Worm (Caenorhabditis elegans) whole organism, L4 larva: ENCODE results near the gene R09A8.1.
"Not testable (repeated sequence)": the region's sequence is repeated elsewhere in the genome, so short reads cannot be mapped to it uniquely, and the experiment has no call there.

Experiments used
- F26F4.8 ChIP-seq: fragments of 200-800 bp; sonication (Bioruptor generic); conservative IDR thresholded peaks from 2 replicates; pipeline ENCODE4 v1.3.6; 2022; ENCODE audit warnings: missing genetic modification characterization, missing compliant biosample characterization
- F37D6.2 ChIP-seq: sonication (generic microtip); optimal IDR thresholded peaks from 2 replicates; lab custom pipeline; 2016; ENCODE audit warnings: mild to moderate bottlenecking, missing genetic modification characterization, missing compliant biosample characterization
- Y5F2A.4 ChIP-seq: fragments of 200-800 bp; sonication (Bioruptor generic); optimal IDR thresholded peaks from 2 replicates; lab custom pipeline; 2018; ENCODE audit warnings: mild to moderate bottlenecking, missing genetic modification characterization, missing compliant biosample characterization
- aha-1 ChIP-seq: fragments of 150-350 bp; peaks from one replicate; lab custom pipeline; 2014; ENCODE audit warnings: missing biosample characterization, missing genetic modification characterization
- attf-4 ChIP-seq: sonication (generic microtip); optimal IDR thresholded peaks from 3 replicates; lab custom pipeline; 2017; ENCODE audit warnings: missing biosample characterization, missing genetic modification characterization
- ceh-28 ChIP-seq: fragments of 150-350 bp; optimal IDR thresholded peaks from 2 replicates; lab custom pipeline; 2014; ENCODE audit warnings: missing biosample characterization, missing genetic modification reagents, missing genetic modification characterization
- ceh-82 ChIP-seq: sonication (generic microtip); optimal IDR thresholded peaks from 2 replicates; lab custom pipeline; 2017; ENCODE audit warnings: missing biosample characterization, missing genetic modification characterization
- ces-1 ChIP-seq: fragments of 150-350 bp; sonication (generic microtip); optimal IDR thresholded peaks from 4 replicates; lab custom pipeline; 2014; ENCODE audit warnings: missing biosample characterization, missing genetic modification reagents, missing genetic modification characterization
- cey-2 ChIP-seq: sonication (generic microtip); optimal IDR thresholded peaks from 3 replicates; lab custom pipeline; 2017; ENCODE audit warnings: missing genetic modification characterization, mild to moderate bottlenecking, missing compliant biosample characterization, antibody characterized with exemption, borderline replicate concordance; ENCODE audit not compliant: insufficient read depth
- daf-16 ChIP-seq, 3 experiments: sonication (generic microtip); optimal IDR thresholded peaks; 2 replicates each; lab custom pipeline; 2016 to 2017; ENCODE audit warnings: missing genetic modification characterization in 3 of 3, missing genetic modification reagents in 3 of 3, mild to moderate bottlenecking in 2 of 3, missing compliant biosample characterization in 2 of 3, missing biosample characterization in 1 of 3, moderate library complexity in 1 of 3
- dmd-6 ChIP-seq: fragments of 200-800 bp; sonication (Bioruptor generic); IDR thresholded peaks from 2 replicates; pipeline ENCODE4 v1.3.6; 2022; ENCODE audit warnings: missing genetic modification reagents, missing genetic modification characterization, missing compliant biosample characterization
- dmd-8 ChIP-seq: fragments of 200-800 bp; sonication (Bioruptor generic); IDR thresholded peaks from 2 replicates; pipeline ENCODE4 v1.3.6; 2022; ENCODE audit warnings: missing genetic modification characterization, missing compliant biosample characterization
- duxl-1 ChIP-seq: sonication (generic microtip); optimal IDR thresholded peaks from 2 replicates; lab custom pipeline; 2016; ENCODE audit warnings: mild to moderate bottlenecking, missing genetic modification characterization, moderate library complexity, missing compliant biosample characterization; ENCODE audit not compliant: poor library complexity
- dve-1 ChIP-seq: sonication (generic microtip); optimal IDR thresholded peaks from 2 replicates; lab custom pipeline; 2017; ENCODE audit warnings: antibody characterized with exemption, mild to moderate bottlenecking, missing genetic modification characterization, missing compliant biosample characterization; ENCODE audit not compliant: insufficient read depth
- fkh-10 ChIP-seq: fragments of 150-350 bp; optimal IDR thresholded peaks from 2 replicates; lab custom pipeline; 2014; ENCODE audit warnings: missing biosample characterization, missing genetic modification reagents, missing genetic modification characterization
- hif-1 ChIP-seq, 2 experiments: sonication (generic microtip); optimal IDR thresholded peaks; 2 replicates each; lab custom pipeline; 2016 to 2017; ENCODE audit warnings: missing compliant biosample characterization in 2 of 2, missing genetic modification characterization in 2 of 2, missing genetic modification reagents in 2 of 2, missing genotype in 2 of 2, mild to moderate bottlenecking in 1 of 2
- hmg-1.1 ChIP-seq: fragments of 200-800 bp; sonication (Bioruptor generic); IDR thresholded peaks from 2 replicates; pipeline ENCODE4 v1.3.6; 2022; ENCODE audit warnings: missing genetic modification reagents, missing genetic modification characterization, missing compliant biosample characterization
- lim-7 ChIP-seq: fragments of 200-800 bp; sonication (Bioruptor generic); IDR thresholded peaks from 2 replicates; pipeline ENCODE4 v1.3.6; 2022; ENCODE audit warnings: missing genetic modification characterization, missing compliant biosample characterization
- lin-1 ChIP-seq: fragments of 200-800 bp; sonication (Bioruptor generic); IDR thresholded peaks from 2 replicates; pipeline ENCODE4 v1.3.6; 2022; ENCODE audit warnings: missing genetic modification reagents, missing genetic modification characterization, missing compliant biosample characterization
- lin-38 ChIP-seq: fragments of 200-800 bp; sonication (Bioruptor generic); IDR thresholded peaks from 2 replicates; pipeline ENCODE4 v1.3.6; 2022; ENCODE audit warnings: missing genetic modification reagents, missing genetic modification characterization, missing compliant biosample characterization
- lir-3 ChIP-seq: sonication (generic microtip); optimal IDR thresholded peaks from 2 replicates; lab custom pipeline; 2016; ENCODE audit warnings: mild to moderate bottlenecking, missing genetic modification characterization, missing compliant biosample characterization
- madf-9 ChIP-seq: fragments of 200-800 bp; sonication (Bioruptor generic); conservative IDR thresholded peaks from 2 replicates; pipeline ENCODE4 v1.3.6; 2022; ENCODE audit warnings: missing genetic modification reagents, missing genetic modification characterization, missing compliant biosample characterization
- nhr-25 ChIP-seq: sonication (generic microtip); optimal IDR thresholded peaks from 2 replicates; lab custom pipeline; 2017; ENCODE audit warnings: missing genetic modification characterization, mild to moderate bottlenecking, missing compliant biosample characterization, antibody characterized with exemption, moderate library complexity, borderline replicate concordance; ENCODE audit not compliant: insufficient read depth
- nhr-28 ChIP-seq: fragments of 150-350 bp; optimal IDR thresholded peaks from 2 replicates; lab custom pipeline; 2014; ENCODE audit warnings: missing biosample characterization, missing genetic modification characterization
- php-3 ChIP-seq: fragments of 200-800 bp; sonication (Bioruptor generic); IDR thresholded peaks from 2 replicates; pipeline ENCODE4 v1.3.6; 2022; ENCODE audit warnings: missing genetic modification reagents, missing genetic modification characterization, missing compliant biosample characterization
- pqm-1 ChIP-seq: sonication (generic microtip); optimal IDR thresholded peaks from 2 replicates; lab custom pipeline; 2017; ENCODE audit warnings: missing biosample characterization, missing genetic modification characterization
- rbr-2 ChIP-seq: sonication (generic microtip); optimal IDR thresholded peaks from 2 replicates; lab custom pipeline; 2016; ENCODE audit warnings: missing genotype, missing genetic modification characterization, missing compliant biosample characterization
- set-16 ChIP-seq: fragments of 200-800 bp; sonication (Bioruptor generic); IDR thresholded peaks from 2 replicates; pipeline ENCODE4 v1.3.6; 2022; ENCODE audit warnings: missing genetic modification reagents, missing genetic modification characterization, missing compliant biosample characterization
- unc-130 ChIP-seq: sonication (generic microtip); optimal IDR thresholded peaks from 2 replicates; lab custom pipeline; 2016; ENCODE audit warnings: missing genetic modification reagents, missing genetic modification characterization, missing compliant biosample characterization
- unc-39 ChIP-seq: sonication (generic microtip); optimal IDR thresholded peaks from 2 replicates; lab custom pipeline; 2017; ENCODE audit warnings: missing biosample characterization, missing genetic modification characterization
- unc-62 ChIP-seq, 3 experiments: fragments of 150-350 bp in 1 of 3; sonication (generic microtip); optimal IDR thresholded peaks in 2 of 3; peaks in 1 of 3; 1 replicate in 1 of 3; 2 replicates in 2 of 3; lab custom pipeline; 2014 to 2017; ENCODE audit warnings: missing biosample characterization in 3 of 3, missing genetic modification characterization in 3 of 3, missing genetic modification reagents in 3 of 3, missing genotype in 1 of 3
- zip-11 ChIP-seq: fragments of 200-800 bp; sonication (Bioruptor generic); IDR thresholded peaks from 2 replicates; pipeline ENCODE4 v1.3.6; 2022; ENCODE audit warnings: missing genetic modification characterization, missing compliant biosample characterization

Gene R09A8.1

ce11 chrX:12613451-12613850 lies at the start of gene R09A8.1:
TSS of gene R09A8.1 (plus strand) at chrX:12613751.
- not testable (repeated sequence) for TF ChIP-seq ces-1 (GFP tag; lab: Kevin White, UChicago); lir-3 (tag; lab: Kevin White, UChicago); rbr-2

DNA sequence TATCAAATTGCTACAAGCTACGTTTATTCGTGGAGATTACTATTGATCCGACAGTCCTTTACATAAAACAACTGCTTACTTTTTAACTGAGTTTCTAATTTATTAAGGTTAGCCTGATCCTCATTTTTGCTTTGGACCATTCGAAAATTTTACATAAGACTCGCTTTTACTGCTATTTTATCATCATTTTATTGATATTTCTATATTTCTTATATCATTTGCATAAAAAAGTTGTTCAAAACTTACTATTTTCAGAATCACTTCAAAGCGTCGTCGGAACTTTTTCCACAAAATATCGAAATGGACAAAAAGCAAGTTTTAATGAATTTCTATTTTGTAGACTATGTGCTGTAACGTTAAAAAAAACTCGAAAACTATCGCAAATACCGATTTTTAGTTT lies 39.1 kb upstream of the R09A8.1 start, which contains the start of gene T24D5.1:
TSS of gene T24D5.1 (plus strand) at position 301 of the 400 bp plus-strand sequence.
- no peak for TF ChIP-seq madf-9 (GFP tag; lab: Robert Waterston, UW)
- no peak for TF ChIP-seq duxl-1 (tag; lab: Kevin White, UChicago)
- TF ChIP-seq unc-39 (tag; lab: Kevin White, UChicago), result no peak
- TF ChIP-seq ceh-28 (tag; lab: Kevin White, UChicago), result no peak

DNA sequence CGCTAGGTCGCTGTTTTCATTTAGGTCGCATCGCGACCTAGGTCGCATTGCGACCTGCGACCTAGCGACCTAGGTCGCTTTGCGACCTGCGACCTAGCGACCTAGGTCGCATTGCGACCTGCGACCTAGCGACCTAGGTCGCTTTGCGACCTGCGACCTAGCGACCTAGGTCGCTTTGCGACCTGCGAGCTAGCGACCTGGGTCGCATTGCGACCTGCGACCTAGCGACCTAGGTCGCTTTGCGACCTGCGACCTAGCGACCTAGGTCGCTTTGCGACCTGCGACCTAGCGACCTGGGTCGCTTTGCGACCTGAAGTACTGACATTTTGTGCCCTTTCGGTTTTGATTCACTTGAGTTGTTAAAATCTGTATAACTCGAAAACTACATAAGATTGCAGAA lies 35.5 kb upstream of the R09A8.1 start:
- peak; percentile 92 for TF ChIP-seq set-16

- no peak for TF ChIP-seq nhr-25
- no peak for TF ChIP-seq cey-2
- TF ChIP-seq nhr-28, result no peak
- TF ChIP-seq fkh-10 (GFP tag; lab: Kevin White, UChicago), result no peak
- TF ChIP-seq lim-7 (GFP tag; lab: Robert Waterston, UW), result no peak
- no peak for TF ChIP-seq hif-1 (tag; optimal IDR thresholded peaks at IDR 0.05; lab: Kevin White, UChicago)
These were observed 33.8 kb upstream of the R09A8.1 start, which contains the start of gene T24D5.3 for ce11 chrX:12579774-12580173. TSS of gene T24D5.3 (plus strand) at chrX:12580074.

- TF ChIP-seq ceh-82 (tag; lab: Kevin White, UChicago) (no peak), unc-130 (GFP tag; lab: Kevin White, UChicago) (no peak), unc-62 (GFP tag; optimal IDR thresholded peaks at IDR 0.05 in 1 of 2; lab: Kevin White, UChicago) (peak in 1 of 2 experiments; percentile 91), unc-62 (tag; optimal IDR thresholded peaks at IDR 0.05; lab: Kevin White, UChicago) (no peak), dmd-8 (GFP tag; lab: Robert Waterston, UW) (no peak), lin-1 (GFP tag; lab: Robert Waterston, UW) (no peak), duxl-1 (tag; lab: Kevin White, UChicago) (no peak)
These were observed 30.1 kb upstream of the R09A8.1 start for ce11 chrX:12583497-12583896.

ce11 chrX:12586352-12586751 lies 27.2 kb upstream of the R09A8.1 start, which contains the start of gene T24D5.2:
TSS of gene T24D5.2 (minus strand) at chrX:12586452.
- TF ChIP-seq aha-1 (tag; lab: Kevin White, UChicago), result peak; percentile 26
- TF ChIP-seq dve-1, result no peak

- TF ChIP-seq lin-38 (GFP tag; lab: Robert Waterston, UW) (no peak), hmg-1.1 (GFP tag; lab: Robert Waterston, UW) (0 out of 2 replicates have a peak, but pooled peaks have one; percentile 9), fkh-10 (GFP tag; lab: Kevin White, UChicago) (peak; percentile 5)
These were observed 24.0 kb upstream of the R09A8.1 start for ce11 chrX:12589503-12589902.

DNA sequence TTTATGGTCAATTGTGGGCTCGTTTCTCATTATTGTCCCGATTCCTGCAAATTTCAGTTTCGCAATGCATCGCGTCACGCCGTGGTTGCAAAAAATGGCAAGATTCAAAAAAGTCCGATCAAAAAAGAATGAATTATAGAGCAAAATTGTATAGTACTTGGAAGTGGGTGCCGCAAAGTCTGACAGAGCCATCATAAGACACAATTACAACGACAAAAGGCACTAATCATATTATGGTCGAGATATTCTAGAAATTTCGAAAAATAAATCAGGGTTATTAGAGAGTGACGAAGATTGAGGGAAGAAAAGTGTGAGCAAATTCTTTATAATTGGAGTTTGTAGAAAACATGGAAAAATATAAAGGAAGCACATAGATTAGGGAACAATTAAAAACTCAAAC lies 18.3 kb upstream of the R09A8.1 start:
- TF ChIP-seq aha-1 (tag; lab: Kevin White, UChicago), result peak; percentile 11
- TF ChIP-seq Y5F2A.4, result no peak

ce11 chrX:12595954-12596353 lies 17.6 kb upstream of the R09A8.1 start:
- TF ChIP-seq F26F4.8 (GFP tag; lab: Robert Waterston, UW), result no peak
- peak; percentile 35 for TF ChIP-seq nhr-28
- no peak for TF ChIP-seq attf-4 (tag; lab: Kevin White, UChicago)
- TF ChIP-seq pqm-1 (tag; lab: Kevin White, UChicago), result peak; percentile 68
- no peak for TF ChIP-seq hif-1 (tag; optimal IDR thresholded peaks at IDR 0.05; lab: Kevin White, UChicago)
- TF ChIP-seq dmd-6, result peak; percentile 61; the same call in 1 of the 2 replicates
- peak; percentile 41 for TF ChIP-seq dve-1
- no peak for TF ChIP-seq daf-16 (GFP tag; optimal IDR thresholded peaks at IDR 0.05; lab: Kevin White, UChicago)
- TF ChIP-seq daf-16 (tag; optimal IDR thresholded peaks at IDR 0.05; lab: Kevin White, UChicago), result peak; percentile 92
- 0 out of 2 replicates have a peak, but pooled peaks have one; percentile 29 for TF ChIP-seq php-3
- TF ChIP-seq F37D6.2 (tag; lab: Kevin White, UChicago), result no peak
- TF ChIP-seq zip-11 (GFP tag; lab: Robert Waterston, UW), result no peak
